Worm (Caenorhabditis elegans) whole organism, midembryonic: ENCODE measurements around the gene F55C5.17.

ENCODE experiments used
- cog-1 ChIP-seq: sonication (generic microtip); optimal IDR thresholded peaks from 2 replicates; lab custom pipeline; 2016; ENCODE audit warnings: missing genetic modification characterization, missing compliant biosample characterization
- flt-1 ChIP-seq: fragments of 200-800 bp; sonication (Bioruptor generic); IDR thresholded peaks from 2 replicates; pipeline ENCODE4 v1.3.6; 2022; ENCODE audit warnings: missing genetic modification characterization, missing compliant biosample characterization
- ref-1 ChIP-seq: fragments of 200-800 bp; sonication (Bioruptor generic); conservative IDR thresholded peaks from 2 replicates; pipeline ENCODE4 v1.3.6; 2022; ENCODE audit warnings: missing genetic modification reagents, missing genetic modification characterization, missing compliant biosample characterization
- tab-1 ChIP-seq: fragments of 200-800 bp; sonication (Bioruptor generic); IDR thresholded peaks from 2 replicates; pipeline ENCODE4 v1.3.6; 2022; ENCODE audit warnings: missing genetic modification characterization, missing compliant biosample characterization

DNA sequence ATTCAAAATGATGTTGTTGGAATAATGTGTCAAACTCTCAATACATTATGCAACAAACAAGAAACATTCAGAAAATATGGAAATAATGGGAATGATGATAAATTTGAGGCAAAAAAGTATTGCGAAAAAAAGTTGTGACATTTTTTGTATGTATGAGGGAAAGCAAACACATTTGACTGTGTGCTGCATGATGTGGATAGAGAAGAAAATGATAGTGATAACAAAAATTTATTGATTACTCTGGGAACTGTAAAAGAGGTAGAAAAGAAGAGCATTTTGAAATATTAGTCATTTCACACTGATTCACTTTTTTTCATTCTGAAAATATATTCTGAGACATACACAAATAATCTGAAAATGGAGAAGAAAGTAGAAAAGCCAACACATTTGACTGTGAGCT lies 45.5 kb downstream of the F55C5.17 start:
- no peak for TF ChIP-seq ref-1 (GFP tag; lab: Robert Waterston, UW)
- no peak for TF ChIP-seq flt-1 (GFP tag; lab: Robert Waterston, UW)
- no peak for TF ChIP-seq cog-1 (tag; lab: Kevin White, UChicago)
- TF ChIP-seq tab-1 = no peak
